Worm (Caenorhabditis elegans) whole organism, L3 larva: ENCODE measurements around the gene K01F9.2.

ENCODE experiments used
- ZK546.5 ChIP-seq: sonication (generic microtip); optimal IDR thresholded peaks from 2 replicates; lab custom pipeline; 2017; ENCODE audit warnings: missing biosample characterization, missing genetic modification characterization
- aly-2 ChIP-seq: fragments of 150-350 bp; optimal IDR thresholded peaks from 2 replicates; lab custom pipeline; 2014; ENCODE audit warnings: missing biosample characterization, missing genetic modification characterization
- ama-1 ChIP-seq: fragments of 150-350 bp; optimal IDR thresholded peaks from 2 replicates; lab custom pipeline; 2018
- ceh-16 ChIP-seq: sonication (generic microtip); optimal IDR thresholded peaks from 2 replicates; lab custom pipeline; 2017; ENCODE audit warnings: missing biosample characterization, missing genetic modification characterization
- ceh-28 ChIP-seq: fragments of 150-350 bp; optimal IDR thresholded peaks from 2 replicates; lab custom pipeline; 2014; ENCODE audit warnings: missing biosample characterization, missing genetic modification reagents, missing genetic modification characterization
- ceh-82 ChIP-seq: fragments of 150-350 bp; optimal IDR thresholded peaks from 2 replicates; lab custom pipeline; 2014; ENCODE audit warnings: missing biosample characterization, missing genetic modification characterization
- ceh-9 ChIP-seq: sonication (generic microtip); optimal IDR thresholded peaks from 2 replicates; lab custom pipeline; 2018; ENCODE audit warnings: missing biosample characterization, missing genetic modification characterization
- daf-12 ChIP-seq: fragments of 150-350 bp; optimal IDR thresholded peaks from 2 replicates; lab custom pipeline; 2014; ENCODE audit warnings: missing biosample characterization, missing genetic modification reagents, missing genetic modification characterization
- egl-5 ChIP-seq: fragments of 150-350 bp; optimal IDR thresholded peaks from 2 replicates; lab custom pipeline; 2017; ENCODE audit warnings: missing biosample characterization, missing genetic modification reagents, missing genetic modification characterization, inconsistent platforms
- elt-1 ChIP-seq: fragments of 150-350 bp; optimal IDR thresholded peaks from 2 replicates; lab custom pipeline; 2014; ENCODE audit warnings: missing biosample characterization, missing genetic modification characterization
- fos-1 ChIP-seq: fragments of 150-350 bp; optimal IDR thresholded peaks from 2 replicates; lab custom pipeline; 2014; ENCODE audit warnings: missing biosample characterization, missing genetic modification characterization
- hmg-11 ChIP-seq: sonication (generic microtip); optimal IDR thresholded peaks from 2 replicates; lab custom pipeline; 2016; ENCODE audit warnings: missing genetic modification characterization, missing compliant biosample characterization
- jun-1 ChIP-seq: fragments of 150-350 bp; optimal IDR thresholded peaks from 2 replicates; lab custom pipeline; 2014; ENCODE audit warnings: missing biosample characterization, missing genetic modification reagents, missing genetic modification characterization
- lin-15B ChIP-seq: fragments of 150-350 bp; optimal IDR thresholded peaks from 2 replicates; lab custom pipeline; 2014; ENCODE audit warnings: missing biosample characterization, missing genetic modification characterization
- lin-39 ChIP-seq: fragments of 150-350 bp; optimal IDR thresholded peaks from 2 replicates; lab custom pipeline; 2018; ENCODE audit warnings: missing biosample characterization, missing genetic modification reagents, missing genetic modification characterization
- nfya-1 ChIP-seq: sonication (generic microtip); optimal IDR thresholded peaks from 2 replicates; lab custom pipeline; 2017; ENCODE audit warnings: missing genetic modification characterization, mild to moderate bottlenecking, missing compliant biosample characterization, antibody characterized with exemption, moderate library complexity; ENCODE audit not compliant: insufficient read depth
- nhr-12 ChIP-seq: fragments of 150-350 bp; optimal IDR thresholded peaks from 2 replicates; lab custom pipeline; 2014; ENCODE audit warnings: missing biosample characterization, missing genetic modification characterization
- nhr-25 ChIP-seq: sonication (generic microtip); optimal IDR thresholded peaks from 2 replicates; lab custom pipeline; 2017; ENCODE audit warnings: missing biosample characterization, missing genetic modification characterization
- nhr-28 ChIP-seq: fragments of 150-350 bp; optimal IDR thresholded peaks from 2 replicates; lab custom pipeline; 2014; ENCODE audit warnings: missing biosample characterization, missing genetic modification characterization
- nhr-43 ChIP-seq: sonication (generic microtip); optimal IDR thresholded peaks from 2 replicates; lab custom pipeline; 2016; ENCODE audit warnings: mild to moderate bottlenecking, missing genetic modification characterization, missing compliant biosample characterization; ENCODE audit not compliant: poor library complexity, severe bottlenecking
- nhr-67 ChIP-seq: fragments of 150-350 bp; optimal IDR thresholded peaks from 2 replicates; lab custom pipeline; 2014; ENCODE audit warnings: missing biosample characterization, missing genetic modification characterization
- nhr-76 ChIP-seq: fragments of 150-350 bp; sonication (generic microtip); optimal IDR thresholded peaks from 5 replicates; lab custom pipeline; 2014; ENCODE audit warnings: missing biosample characterization, missing genetic modification characterization
- nhr-77 ChIP-seq: fragments of 150-350 bp; optimal IDR thresholded peaks from 2 replicates; lab custom pipeline; 2014; ENCODE audit warnings: missing biosample characterization, missing genetic modification characterization
- pha-4 ChIP-seq: fragments of 150-350 bp; optimal IDR thresholded peaks from 2 replicates; lab custom pipeline; 2014; ENCODE audit warnings: missing biosample characterization, missing genetic modification reagents, missing genetic modification characterization
- pqm-1 ChIP-seq: fragments of 150-350 bp; optimal IDR thresholded peaks from 2 replicates; lab custom pipeline; 2017; ENCODE audit warnings: missing biosample characterization, missing genetic modification characterization, inconsistent platforms
- sea-2 ChIP-seq: fragments of 150-350 bp; sonication (generic microtip); optimal IDR thresholded peaks from 4 replicates; lab custom pipeline; 2014; ENCODE audit warnings: missing biosample characterization, missing genetic modification reagents, missing genetic modification characterization
- snpc-4 ChIP-seq: fragments of 150-350 bp; optimal IDR thresholded peaks from 2 replicates; lab custom pipeline; 2014; ENCODE audit warnings: missing biosample characterization, missing genetic modification characterization
- tbx-2 ChIP-seq: sonication (generic microtip); optimal IDR thresholded peaks from 2 replicates; lab custom pipeline; 2016; ENCODE audit warnings: mild to moderate bottlenecking, missing genetic modification characterization, missing compliant biosample characterization
- unc-39 ChIP-seq: sonication (generic microtip); optimal IDR thresholded peaks from 4 replicates; lab custom pipeline; 2017; ENCODE audit warnings: missing biosample characterization, missing genetic modification characterization
- unc-62 ChIP-seq: fragments of 150-350 bp; sonication (generic microtip); optimal IDR thresholded peaks from 4 replicates; lab custom pipeline; 2014; ENCODE audit warnings: missing biosample characterization, missing genetic modification reagents, missing genetic modification characterization
- ztf-11 ChIP-seq: fragments of 150-350 bp; optimal IDR thresholded peaks from 2 replicates; lab custom pipeline; 2014; ENCODE audit warnings: missing biosample characterization, missing genetic modification characterization
- ztf-4 ChIP-seq: fragments of 150-350 bp; optimal IDR thresholded peaks from 2 replicates; lab custom pipeline; 2014; ENCODE audit warnings: missing biosample characterization, missing genetic modification characterization

K01F9.2 gene

DNA sequence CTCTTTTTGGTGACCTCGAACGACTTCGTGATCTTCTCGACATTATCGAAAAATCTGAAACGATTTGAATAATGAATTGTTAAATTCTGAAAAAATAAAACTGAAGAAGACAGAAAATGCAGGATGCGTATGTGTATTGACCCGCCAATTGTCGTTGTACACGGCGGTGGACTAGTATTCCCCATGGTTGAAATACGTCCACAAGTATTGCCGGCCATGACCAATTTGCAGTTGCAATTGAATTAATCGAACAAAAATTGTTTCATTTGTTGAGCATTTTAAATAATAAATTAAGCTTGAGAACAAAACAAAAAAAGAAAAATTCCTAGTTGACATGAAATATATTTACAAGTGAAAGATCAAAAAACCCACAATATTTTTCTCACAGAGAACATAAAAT lies 47.7 kb downstream of the K01F9.2 start, which contains the start of gene F44E2.3:
Gene F44E2.3 (minus strand): TSS at position 61 of the 400 bp plus-strand sequence.
- TF ChIP-seq jun-1 (tag; lab: Kevin White, UChicago) (no peak), unc-62 (no peak), pha-4 (tag; lab: Kevin White, UChicago) (no peak), lin-15B (peak; percentile 66), ZK546.5 (tag; lab: Kevin White, UChicago) (no peak), nfya-1 (tag; lab: Kevin White, UChicago) (peak; percentile 79)
- TF ChIP-seq, all 47 proteins: peak for 2

DNA sequence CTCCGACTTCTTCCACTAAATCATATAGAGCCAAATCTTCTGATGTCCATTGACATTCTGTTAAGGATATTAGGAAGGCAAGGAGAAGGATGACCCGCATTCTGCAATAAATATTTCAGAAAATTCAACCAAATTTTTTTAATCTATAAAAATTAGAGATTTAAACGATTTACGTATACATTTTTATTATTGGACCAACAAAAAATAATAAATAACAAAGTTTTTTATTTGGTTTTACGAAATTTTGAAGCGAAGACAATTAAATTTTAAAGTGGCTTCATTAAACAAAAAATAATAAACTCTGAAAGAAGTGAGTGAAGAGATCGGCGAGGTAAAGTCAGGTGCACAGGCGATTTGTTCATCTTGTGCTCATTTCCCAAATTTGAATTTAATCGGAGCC lies 49.8 kb downstream of the K01F9.2 start, which contains the start of gene F54F2.9:
Gene F54F2.9 (minus strand): TSS at position 101 of the 400 bp plus-strand sequence.
- TF ChIP-seq ceh-82: no peak
- TF ChIP-seq nhr-25 (tag; lab: Kevin White, UChicago): no peak
- no peak for TF ChIP-seq fos-1 (tag; lab: Kevin White, UChicago)
- TF ChIP-seq lin-39 (tag; lab: Kevin White, UChicago): no peak
- no peak for TF ChIP-seq nhr-12 (tag; lab: Kevin White, UChicago)
- TF ChIP-seq nhr-77 (tag; lab: Kevin White, UChicago): no peak
- no peak for TF ChIP-seq sea-2
- TF ChIP-seq pha-4 (tag; lab: Kevin White, UChicago): no peak
- no peak for TF ChIP-seq nhr-28 (tag; lab: Kevin White, UChicago)
- TF ChIP-seq elt-1 (tag; lab: Kevin White, UChicago): no peak
- TF ChIP-seq nfya-1 (tag; lab: Kevin White, UChicago): no peak
- no peak for TF ChIP-seq ZK546.5 (tag; lab: Kevin White, UChicago)
- no peak for TF ChIP-seq nhr-67 (tag; lab: Kevin White, UChicago)
- no peak for TF ChIP-seq snpc-4
- TF ChIP-seq unc-62: no peak
- no peak for TF ChIP-seq egl-5 (tag; lab: Kevin White, UChicago)
- no peak for TF ChIP-seq unc-39 (tag; lab: Kevin White, UChicago)
- TF ChIP-seq nhr-43 (tag; lab: Kevin White, UChicago): no peak
- no peak for TF ChIP-seq tbx-2 (tag; lab: Kevin White, UChicago)

DNA sequence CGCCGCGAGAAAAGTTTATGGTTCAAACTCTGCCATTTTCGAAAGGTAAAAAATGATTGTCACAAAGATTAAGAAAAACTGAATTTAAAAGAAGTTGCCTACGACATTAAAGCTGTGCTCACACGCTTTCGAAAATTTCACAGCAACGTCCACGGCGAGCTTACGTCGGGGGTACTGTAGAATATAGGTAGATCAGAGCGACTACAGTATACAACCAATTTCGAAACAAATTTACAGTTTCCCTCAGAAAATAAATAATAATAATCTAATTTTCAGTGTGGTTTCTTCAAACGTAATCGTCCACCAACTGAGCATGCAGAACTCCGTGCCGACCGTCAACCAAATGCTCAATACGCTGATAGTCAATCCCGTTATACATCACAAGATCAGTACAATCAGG lies 52.4 kb downstream of the K01F9.2 start:
- no peak for TF ChIP-seq ceh-16
- no peak for TF ChIP-seq daf-12
- TF ChIP-seq ztf-11 (tag; lab: Kevin White, UChicago): no peak
- no peak for TF ChIP-seq ceh-28 (tag; lab: Kevin White, UChicago)
- TF ChIP-seq ZK546.5 (tag; lab: Kevin White, UChicago): no peak
- no peak for TF ChIP-seq pha-4 (tag; lab: Kevin White, UChicago)
- no peak for TF ChIP-seq nhr-76
- TF ChIP-seq tbx-2 (tag; lab: Kevin White, UChicago): no peak
- TF ChIP-seq ceh-9 (tag; lab: Kevin White, UChicago): no peak
- TF ChIP-seq ama-1 (lab: Kevin White, UChicago): no peak
- no peak for TF ChIP-seq snpc-4
- no peak for TF ChIP-seq ztf-4
- TF ChIP-seq egl-5 (tag; lab: Kevin White, UChicago): no peak
- TF ChIP-seq sea-2: no peak
- no peak for TF ChIP-seq hmg-11 (tag; lab: Kevin White, UChicago)
- no peak for TF ChIP-seq jun-1 (tag; lab: Kevin White, UChicago)
- TF ChIP-seq aly-2 (tag; lab: Kevin White, UChicago): no peak
- no peak for TF ChIP-seq nhr-28 (tag; lab: Kevin White, UChicago)
- TF ChIP-seq unc-39 (tag; lab: Kevin White, UChicago): no peak
- no peak for TF ChIP-seq pqm-1
